Fruit fly (Drosophila melanogaster) Kc167 (cell line): ENCODE data around the gene CG15239.

Experiments
- Sin3A ChIP-seq: fragments of >200 bp; optimal IDR thresholded peaks from 2 replicates; lab custom pipeline; 2018; ENCODE audit warnings: missing external identifiers
- h ChIP-seq: fragments of >200 bp; optimal IDR thresholded peaks from 3 replicates; lab custom pipeline; 2018; ENCODE audit warnings: missing external identifiers
- psq ChIP-seq: fragments of >200 bp; optimal IDR thresholded peaks from 2 replicates; lab custom pipeline; 2017; ENCODE audit warnings: missing external identifiers
- ttk ChIP-seq: sonication (Bioruptor generic); optimal IDR thresholded peaks from 2 replicates; lab custom pipeline; 2017; ENCODE audit warnings: missing external identifiers

DNA sequence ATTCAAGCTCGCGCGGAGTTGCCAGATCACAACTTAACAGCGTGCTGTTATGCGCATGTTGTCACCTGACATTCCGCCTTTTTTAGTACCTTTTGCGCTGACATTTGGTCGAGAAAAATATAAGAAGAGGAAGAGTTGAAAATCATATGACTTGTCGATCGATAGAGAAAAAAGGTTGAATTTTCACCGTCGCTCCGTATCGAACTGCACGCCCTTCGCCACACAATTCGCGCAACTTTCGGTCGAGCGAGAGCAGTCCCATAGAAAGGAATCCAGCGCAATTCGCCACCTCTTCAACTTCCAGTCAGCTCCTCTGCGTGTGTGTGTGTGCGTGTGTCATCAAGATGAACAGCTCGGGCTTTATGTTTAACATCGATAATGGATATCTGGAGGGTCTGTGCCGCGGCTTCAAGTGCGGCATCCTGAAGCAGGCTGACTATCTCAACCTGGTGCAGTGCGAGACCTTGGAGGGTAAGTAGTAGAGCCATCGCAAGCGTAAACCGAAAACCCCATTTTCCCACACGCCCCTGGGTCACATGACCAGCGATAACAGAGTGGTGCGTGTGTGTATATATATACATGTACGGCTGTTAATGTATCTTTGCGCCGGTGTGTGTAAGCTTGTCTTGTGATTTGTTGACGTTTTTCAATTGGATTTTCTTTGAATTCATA is 3.2 kb upstream of the CG15239 start, which contains the start of gene VhaAC39-1:
- no peak for TF ChIP-seq ttk (lab: Kevin White, UChicago)
- TF ChIP-seq Sin3A (lab: Kevin White, UChicago): no peak
- no peak for TF ChIP-seq h (lab: Kevin White, UChicago)
- no peak for TF ChIP-seq psq
